Fruit fly (Drosophila melanogaster) whole organism, embryonic: Measurements from ENCODE around the gene CG32679.

ENCODE experiments used
- Abd-B ChIP-seq: fragments of 200-800 bp; sonication (Bioruptor generic); optimal IDR thresholded peaks from 2 replicates; lab custom pipeline; 2018; ENCODE audit warnings: missing biosample characterization, mild to moderate bottlenecking, missing genetic modification characterization, moderate library complexity
- Antp ChIP-seq: fragments of 200-800 bp; sonication (Bioruptor generic); optimal IDR thresholded peaks from 3 replicates; lab custom pipeline; 2016; ENCODE audit warnings: missing biosample characterization, missing genetic modification characterization
- CG10366 ChIP-seq: fragments of 200-800 bp; sonication (Bioruptor generic); IDR thresholded peaks from 2 replicates; pipeline ENCODE4 v1.3.6; 2022; ENCODE audit warnings: missing biosample characterization, missing genetic modification characterization
- CG11093 ChIP-seq: fragments of 200-800 bp; sonication (Bioruptor generic); IDR thresholded peaks from 3 replicates; pipeline ENCODE4 v1.3.6; 2022; ENCODE audit warnings: missing biosample characterization, missing genetic modification characterization
- CG11695 ChIP-seq: fragments of 200-800 bp; sonication (Bioruptor generic); IDR thresholded peaks from 3 replicates; pipeline ENCODE4 v1.3.6; 2022; ENCODE audit warnings: missing biosample characterization, missing genetic modification characterization
- CG12236 ChIP-seq: fragments of 200-800 bp; sonication (Bioruptor generic); optimal IDR thresholded peaks from 2 replicates; lab custom pipeline; 2016; ENCODE audit warnings: missing biosample characterization, missing genetic modification characterization
- CG12769 ChIP-seq: fragments of 200-800 bp; sonication (Bioruptor generic); optimal IDR thresholded peaks from 2 replicates; lab custom pipeline; 2019; ENCODE audit warnings: missing biosample characterization, mild to moderate bottlenecking, missing genetic modification characterization, moderate library complexity
- CG13775 ChIP-seq: fragments of 200-800 bp; sonication (Bioruptor generic); optimal IDR thresholded peaks from 3 replicates; lab custom pipeline; 2017; ENCODE audit warnings: missing biosample characterization, mild to moderate bottlenecking, missing genetic modification characterization
- CG13894 ChIP-seq: fragments of 200-800 bp; sonication (Bioruptor generic); optimal IDR thresholded peaks from 3 replicates; lab custom pipeline; 2018; ENCODE audit warnings: missing biosample characterization, mild to moderate bottlenecking, missing genetic modification characterization, moderate library complexity
- CG14667 ChIP-seq: fragments of 200-800 bp; sonication (Bioruptor generic); IDR thresholded peaks from 2 replicates; pipeline ENCODE4 v1.3.6; 2022; ENCODE audit warnings: missing biosample characterization, missing genetic modification characterization
- CG15269 ChIP-seq: fragments of 200-800 bp; sonication (Bioruptor generic); optimal IDR thresholded peaks from 2 replicates; lab custom pipeline; 2018; ENCODE audit warnings: missing biosample characterization, mild to moderate bottlenecking, missing genetic modification characterization, moderate library complexity
- CG15696 ChIP-seq: fragments of 200-800 bp; sonication (Bioruptor generic); optimal IDR thresholded peaks from 2 replicates; lab custom pipeline; 2019; ENCODE audit warnings: missing biosample characterization, mild to moderate bottlenecking, missing genetic modification characterization, moderate library complexity
- CG17359 ChIP-seq: fragments of 200-800 bp; sonication (Bioruptor generic); optimal IDR thresholded peaks from 3 replicates; lab custom pipeline; 2018; ENCODE audit warnings: missing biosample characterization, mild to moderate bottlenecking, missing genetic modification characterization, moderate library complexity
- CG18011 ChIP-seq: fragments of 200-800 bp; sonication (Bioruptor generic); optimal IDR thresholded peaks from 2 replicates; lab custom pipeline; 2017; ENCODE audit warnings: missing biosample characterization, missing genetic modification characterization, mild to moderate bottlenecking, moderate library complexity, missing genotype
- CG3065 ChIP-seq: fragments of 200-800 bp; sonication (Bioruptor generic); optimal IDR thresholded peaks from 2 replicates; lab custom pipeline; 2016; ENCODE audit warnings: missing biosample characterization, missing genetic modification characterization
- CG32772 ChIP-seq: fragments of 200-800 bp; sonication (Bioruptor generic); IDR thresholded peaks from 2 replicates; pipeline ENCODE4 v1.3.6; 2022; ENCODE audit warnings: missing biosample characterization, missing genetic modification characterization
- CG4360 ChIP-seq: fragments of 200-800 bp; sonication (Bioruptor generic); IDR thresholded peaks from 2 replicates; pipeline ENCODE4 v1.3.6; 2022; ENCODE audit warnings: missing biosample characterization, missing genetic modification characterization
- CG4617 ChIP-seq: fragments of 200-800 bp; sonication (Bioruptor generic); optimal IDR thresholded peaks from 3 replicates; lab custom pipeline; 2016; ENCODE audit warnings: missing biosample characterization, missing genetic modification characterization, borderline replicate concordance
- CG4820 ChIP-seq: fragments of 200-800 bp; sonication (Bioruptor generic); optimal IDR thresholded peaks from 3 replicates; lab custom pipeline; 2016; ENCODE audit warnings: missing biosample characterization, missing genetic modification characterization
- CG7556 ChIP-seq: fragments of 200-800 bp; sonication (Bioruptor generic); optimal IDR thresholded peaks from 2 replicates; lab custom pipeline; 2017; ENCODE audit warnings: missing biosample characterization, mild to moderate bottlenecking, missing genetic modification characterization
- CG7786 ChIP-seq: fragments of 200-800 bp; sonication (Bioruptor generic); optimal IDR thresholded peaks from 2 replicates; lab custom pipeline; 2016; ENCODE audit warnings: missing biosample characterization, missing genetic modification characterization
- CG7839 ChIP-seq: fragments of 200-800 bp; sonication (Bioruptor generic); optimal IDR thresholded peaks from 3 replicates; lab custom pipeline; 2018; ENCODE audit warnings: missing biosample characterization, mild to moderate bottlenecking, missing genetic modification characterization, moderate library complexity
- Dek ChIP-seq: fragments of 200-800 bp; sonication (Bioruptor generic); optimal IDR thresholded peaks from 3 replicates; lab custom pipeline; 2019; ENCODE audit warnings: missing biosample characterization, mild to moderate bottlenecking, missing genetic modification characterization, moderate library complexity
- Dll ChIP-seq: fragments of 200-800 bp; sonication (Bioruptor generic); IDR thresholded peaks from 4 replicates; pipeline ENCODE4 v1.3.6; 2022; ENCODE audit warnings: missing biosample characterization, missing genetic modification characterization; ENCODE audit not compliant: partially characterized antibody
- Eip74EF ChIP-seq, 2 experiments: fragments of 200-800 bp in 1 of 2; fragments of >200 bp in 1 of 2; sonication (Bioruptor generic) in 1 of 2; optimal IDR thresholded peaks; 2 replicates each; lab custom pipeline; 2017 to 2019; ENCODE audit warnings: missing biosample characterization in 2 of 2, missing genetic modification characterization in 2 of 2, mild to moderate bottlenecking in 1 of 2, moderate library complexity in 1 of 2
- Gug ChIP-seq: fragments of 200-800 bp; sonication (Bioruptor generic); IDR thresholded peaks from 4 replicates; pipeline ENCODE4 v1.3.6; 2022; ENCODE audit warnings: missing biosample characterization, missing genetic modification characterization
- HHEX ChIP-seq: fragments of 200-800 bp; sonication (Bioruptor generic); optimal IDR thresholded peaks from 3 replicates; lab custom pipeline; 2017; ENCODE audit warnings: missing biosample characterization, mild to moderate bottlenecking, missing genetic modification characterization, missing genetic modification reagents
- NFAT ChIP-seq: fragments of 200-800 bp; sonication (Bioruptor generic); IDR thresholded peaks from 2 replicates; pipeline ENCODE4 v1.3.6; 2022; ENCODE audit warnings: missing biosample characterization, missing genetic modification characterization
- Side ChIP-seq: fragments of 200-800 bp; sonication (Bioruptor generic); optimal IDR thresholded peaks from 2 replicates; lab custom pipeline; 2016; ENCODE audit warnings: missing biosample characterization, missing genetic modification characterization
- ara ChIP-seq: fragments of 200-800 bp; sonication (Bioruptor generic); IDR thresholded peaks from 2 replicates; pipeline ENCODE4 v1.3.6; 2022; ENCODE audit warnings: missing biosample characterization, missing genetic modification characterization
- bsh ChIP-seq, 2 experiments: fragments of 200-800 bp; sonication (Bioruptor generic); optimal IDR thresholded peaks; 2 replicates each; lab custom pipeline; 2017 to 2018; ENCODE audit warnings: mild to moderate bottlenecking in 2 of 2, missing biosample characterization in 2 of 2, missing genetic modification characterization in 2 of 2, moderate library complexity in 1 of 2
- cad ChIP-seq: fragments of >200 bp; optimal IDR thresholded peaks from 2 replicates; lab custom pipeline; 2017; ENCODE audit warnings: missing biosample characterization, missing genetic modification characterization
- chif ChIP-seq, 2 experiments: fragments of 200-800 bp; sonication (Bioruptor generic); optimal IDR thresholded peaks; 3 replicates each; lab custom pipeline; 2016; ENCODE audit warnings: missing biosample characterization in 2 of 2, missing genetic modification characterization in 2 of 2
- chinmo ChIP-seq: fragments of 200-800 bp; sonication (Bioruptor generic); IDR thresholded peaks from 4 replicates; pipeline ENCODE4 v1.3.6; 2022; ENCODE audit warnings: missing biosample characterization, missing genetic modification characterization; ENCODE audit not compliant: partially characterized antibody
- crol ChIP-seq: fragments of 200-800 bp; sonication (Bioruptor generic); IDR thresholded peaks from 2 replicates; pipeline ENCODE4 v1.3.6; 2022; ENCODE audit warnings: missing biosample characterization, missing genetic modification characterization
- emc ChIP-seq: fragments of 200-800 bp; sonication (Bioruptor generic); optimal IDR thresholded peaks from 2 replicates; lab custom pipeline; 2016; ENCODE audit warnings: missing biosample characterization, missing genetic modification characterization
- fd64A ChIP-seq: fragments of 200-800 bp; sonication (Bioruptor generic); optimal IDR thresholded peaks from 3 replicates; lab custom pipeline; 2018; ENCODE audit warnings: missing biosample characterization, mild to moderate bottlenecking, missing genetic modification characterization
- ftz-f1 ChIP-seq: fragments of 200-800 bp; sonication (Bioruptor generic); optimal IDR thresholded peaks from 2 replicates; lab custom pipeline; 2016; ENCODE audit warnings: missing biosample characterization, missing genetic modification characterization
- ham ChIP-seq: fragments of 200-800 bp; sonication (Bioruptor generic); IDR thresholded peaks from 2 replicates; pipeline ENCODE4 v1.3.6; 2022; ENCODE audit warnings: missing biosample characterization, missing genetic modification characterization
- ind ChIP-seq: fragments of 200-800 bp; sonication (Bioruptor generic); optimal IDR thresholded peaks from 3 replicates; lab custom pipeline; 2016; ENCODE audit warnings: missing biosample characterization, missing genetic modification characterization
- mld ChIP-seq: fragments of 200-800 bp; sonication (Bioruptor generic); IDR thresholded peaks from 3 replicates; pipeline ENCODE4 v1.3.6; 2022; ENCODE audit warnings: missing biosample characterization, missing genetic modification characterization; ENCODE audit not compliant: partially characterized antibody
- nom ChIP-seq: fragments of 200-800 bp; sonication (Bioruptor generic); optimal IDR thresholded peaks from 2 replicates; lab custom pipeline; 2017; ENCODE audit warnings: missing biosample characterization, missing genetic modification characterization, mild to moderate bottlenecking, moderate library complexity, missing genetic modification reagents
- pan ChIP-seq, 4 experiments: fragments of >200 bp in 3 of 4; fragments of 200-800 bp in 1 of 4; sonication (Bioruptor generic) in 1 of 4; optimal IDR thresholded peaks in 3 of 4; IDR thresholded peaks in 1 of 4; 2 replicates each; pipeline versions ENCODE4 v1.3.6 to Lab custom; 2017 to 2022; ENCODE audit warnings: missing biosample characterization in 2 of 4, missing genetic modification characterization in 2 of 4, mixed read lengths in 1 of 4
- pho ChIP-seq: fragments of 200-800 bp; sonication (Bioruptor generic); optimal IDR thresholded peaks from 2 replicates; lab custom pipeline; 2016; ENCODE audit warnings: missing biosample characterization, missing genetic modification characterization
- phol ChIP-seq: fragments of 200-800 bp; sonication (Bioruptor generic); optimal IDR thresholded peaks from 3 replicates; lab custom pipeline; 2018; ENCODE audit warnings: missing biosample characterization, mild to moderate bottlenecking, missing genetic modification characterization, moderate library complexity
- pita ChIP-seq: fragments of 200-800 bp; sonication (Bioruptor generic); optimal IDR thresholded peaks from 2 replicates; lab custom pipeline; 2017; ENCODE audit warnings: missing biosample characterization, mild to moderate bottlenecking, missing genetic modification characterization
- slp2 ChIP-seq: fragments of 200-800 bp; sonication (Bioruptor generic); optimal IDR thresholded peaks from 2 replicates; lab custom pipeline; 2016; ENCODE audit warnings: missing biosample characterization, missing genetic modification characterization
- ssp ChIP-seq: fragments of 200-800 bp; sonication (Bioruptor generic); IDR thresholded peaks from 2 replicates; pipeline ENCODE4 v1.3.6; 2022; ENCODE audit warnings: missing biosample characterization, missing genetic modification characterization
- tio ChIP-seq: fragments of 200-800 bp; sonication (Bioruptor generic); optimal IDR thresholded peaks from 2 replicates; lab custom pipeline; 2017; ENCODE audit warnings: missing biosample characterization, missing genetic modification characterization, inconsistent platforms

CG32679 gene

DNA sequence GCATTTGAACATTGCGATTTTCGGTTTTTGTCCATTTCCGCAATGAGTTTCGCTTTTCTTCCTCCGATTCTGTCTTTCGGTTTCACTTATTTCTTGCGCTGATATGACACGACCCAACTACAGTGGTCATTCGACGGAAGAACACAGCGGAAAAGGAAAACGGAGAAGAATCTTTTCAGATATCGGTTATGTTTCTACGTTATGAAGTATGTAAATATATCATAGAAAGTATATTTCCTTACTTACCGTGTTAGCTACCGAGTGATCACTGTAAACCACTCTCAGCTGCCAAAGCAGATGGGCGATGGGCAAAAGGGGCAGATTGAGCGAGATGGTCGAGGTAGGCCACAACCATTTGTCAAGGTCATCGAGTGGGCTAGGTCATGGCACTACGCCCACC lies 20.4 kb upstream of the CG32679 start (continued):
- no peak for TF ChIP-seq emc (GFP tag; lab: Kevin White, UChicago)
- TF ChIP-seq CG18011: no peak
- peak; percentile 59 for TF ChIP-seq CG15269
- peak; percentile 5 for TF ChIP-seq Side (GFP tag; lab: Kevin White, UChicago)
- TF ChIP-seq CG13894: no peak
- peak; percentile 44; the same call in 2 of the 4 replicates for TF ChIP-seq Gug (GFP tag; lab: Robert Waterston, UW)
- TF ChIP-seq crol: no peak
- peak; percentile 8 for TF ChIP-seq Dek (tag; lab: Kevin White, UChicago)
- peak; percentile 42 for TF ChIP-seq Antp (GFP tag; lab: Kevin White, UChicago)
- TF ChIP-seq CG12236 (GFP tag; lab: Kevin White, UChicago): no peak
- TF ChIP-seq ftz-f1: peak; percentile 64
- TF ChIP-seq CG13775: peak; percentile 15
- no peak for TF ChIP-seq Eip74EF (GFP tag; optimal IDR thresholded peaks at IDR 0.05; lab: Kevin White, UChicago)
- peak in 1 of 2 experiments; percentile 32 for TF ChIP-seq bsh (GFP tag; optimal IDR thresholded peaks at IDR 0.05; lab: Kevin White, UChicago)
- TF ChIP-seq CG4820 (GFP tag; lab: Kevin White, UChicago): peak; percentile 7
- TF ChIP-seq ham (GFP tag; lab: Robert Waterston, UW): no peak
- TF ChIP-seq CG7556 (GFP tag; lab: Kevin White, UChicago): peak; percentile 6
- TF ChIP-seq CG3065: no peak
- no peak for TF ChIP-seq mld (GFP tag; lab: Robert Waterston, UW)
- no peak for TF ChIP-seq CG4617 (GFP tag; lab: Kevin White, UChicago)
- peak; percentile 3 for TF ChIP-seq HHEX (GFP tag; lab: Kevin White, UChicago)
- TF ChIP-seq ara (GFP tag; lab: Robert Waterston, UW): peak; percentile 12; the same call in 1 of the 2 replicates
- TF ChIP-seq pho: peak; percentile 34
- TF ChIP-seq chinmo: no peak
- TF ChIP-seq CG15696 (tag; lab: Kevin White, UChicago): no peak
- TF ChIP-seq ind (GFP tag; lab: Kevin White, UChicago): peak; percentile 62
- TF ChIP-seq NFAT (GFP tag; lab: Robert Waterston, UW): no peak
- TF ChIP-seq Dll (GFP tag; lab: Robert Waterston, UW): no peak
- 0 out of 3 replicates have a peak, but pooled peaks have one; percentile 40 for TF ChIP-seq CG11093 (GFP tag; lab: Robert Waterston, UW)
- peak; percentile 66 for TF ChIP-seq CG7839 (tag; lab: Kevin White, UChicago)
- TF ChIP-seq nom (GFP tag; lab: Kevin White, UChicago): no peak
- TF ChIP-seq CG12769 (tag; lab: Kevin White, UChicago): peak; percentile 76
- no peak for TF ChIP-seq cad (GFP tag; lab: Kevin White, UChicago)
- 0 out of 3 replicates have a peak, but pooled peaks have one; percentile 31 for TF ChIP-seq CG11695 (GFP tag; lab: Robert Waterston, UW)
- TF ChIP-seq ssp (GFP tag; lab: Robert Waterston, UW): peak; percentile 31; the same call in 1 of the 2 replicates
- TF ChIP-seq slp2 (GFP tag; lab: Kevin White, UChicago): no peak
- TF ChIP-seq CG32772 (GFP tag; lab: Robert Waterston, UW): 0 out of 2 replicates have a peak, but pooled peaks have one; percentile 25
- TF ChIP-seq Abd-B (GFP tag; lab: Kevin White, UChicago): peak; percentile 19
- peak; percentile 43 for TF ChIP-seq CG7786
- TF ChIP-seq CG14667 (GFP tag; lab: Robert Waterston, UW): peak; percentile 40; the same call in 1 of the 2 replicates
- TF ChIP-seq fd64A: no peak
- no peak for TF ChIP-seq pan (optimal IDR thresholded peaks at IDR 0.05; lab: Kevin White, UChicago)
- peak in 1 of 2 experiments; percentile 70 for TF ChIP-seq pan (GFP tag; optimal IDR thresholded peaks at IDR 0.05 in 1 of 2, IDR thresholded peaks at IDR 0.05 in 1 of 2)
- peak; percentile 15 for TF ChIP-seq phol
- no peak for TF ChIP-seq CG4360 (GFP tag; lab: Robert Waterston, UW)
- TF ChIP-seq CG17359 (tag; lab: Kevin White, UChicago): peak; percentile 44
- peak; percentile 7 for TF ChIP-seq tio (GFP tag; lab: Kevin White, UChicago)
- no peak for TF ChIP-seq pita (GFP tag; lab: Kevin White, UChicago)
- TF ChIP-seq chif (GFP tag; optimal IDR thresholded peaks at IDR 0.05; lab: Kevin White, UChicago): peak; percentile 31 to 37
- peak; percentile 35 for TF ChIP-seq CG10366 (GFP tag; lab: Robert Waterston, UW)
